Worm (Caenorhabditis elegans) whole organism, L2 larva: Measurements from ENCODE around the gene rexd-1.

Experiments used
- lsy-2 ChIP-seq, 2 experiments: fragments of 150-350 bp in 1 of 2; sonication (generic microtip) in 1 of 2; optimal IDR thresholded peaks; 2 replicates each; lab custom pipeline; 2014 to 2017; ENCODE audit warnings: missing biosample characterization in 2 of 2, missing genetic modification characterization in 2 of 2
- nhr-77 ChIP-seq: fragments of 150-350 bp; optimal IDR thresholded peaks from 2 replicates; lab custom pipeline; 2014; ENCODE audit warnings: missing biosample characterization, missing genetic modification characterization
- unc-62 ChIP-seq: fragments of 150-350 bp; optimal IDR thresholded peaks from 2 replicates; lab custom pipeline; 2014; ENCODE audit warnings: missing biosample characterization, missing genetic modification reagents, missing genetic modification characterization

DNA sequence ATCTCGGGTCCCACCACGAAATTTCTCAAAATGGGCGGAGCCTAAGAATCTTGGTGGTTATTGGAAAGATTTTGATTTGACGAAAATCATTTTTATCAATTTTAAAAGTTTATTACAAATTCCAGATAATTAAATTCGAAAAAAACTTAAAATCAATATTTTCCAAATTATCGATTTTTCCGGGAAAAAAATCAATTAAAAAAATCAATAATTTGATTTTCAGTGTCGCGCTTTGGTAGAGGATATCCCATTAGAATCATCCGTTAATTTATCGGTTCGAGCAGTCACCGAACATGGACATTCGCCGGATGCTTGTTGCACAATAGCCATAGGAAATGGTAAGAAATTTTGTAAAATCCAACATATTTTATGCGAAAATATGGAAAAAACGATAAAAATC, 40.9 kb upstream of the rexd-1 start:
- no peak for TF ChIP-seq unc-62 (GFP tag; lab: Kevin White, UChicago)
- no peak for TF ChIP-seq lsy-2 (tag; optimal IDR thresholded peaks at IDR 0.05; lab: Kevin White, UChicago)
- TF ChIP-seq nhr-77 (tag; lab: Kevin White, UChicago) = no peak
